Fruit fly (Drosophila melanogaster): Measurements from ENCODE around the gene B9d2.

The B9d2 gene

DNA sequence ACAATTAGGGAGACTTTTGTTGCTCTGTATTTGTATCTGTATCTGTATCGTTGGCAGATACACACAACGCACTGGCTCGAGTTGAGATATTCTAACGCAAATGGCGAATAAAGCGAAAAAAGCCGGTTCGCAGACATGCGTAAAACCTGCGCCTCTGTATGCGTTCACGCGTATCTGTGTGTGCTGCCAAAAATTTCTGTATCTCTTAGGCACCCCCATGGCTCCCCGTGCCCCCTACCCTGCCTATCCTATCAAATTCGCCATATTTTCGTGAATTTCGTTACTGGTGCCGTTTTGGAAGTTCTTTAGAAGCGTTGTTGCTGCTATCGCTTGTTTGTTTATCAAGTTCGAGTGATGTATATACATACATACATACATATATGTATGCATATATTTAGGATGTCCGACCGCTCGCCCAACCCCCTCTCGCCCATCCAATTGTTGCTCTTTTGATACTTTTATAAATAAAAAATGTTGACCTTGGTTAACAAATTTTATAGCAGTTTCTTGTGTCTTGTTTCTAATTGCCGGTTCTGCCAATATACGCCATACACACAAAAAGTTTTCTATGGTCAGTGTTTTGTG lies 44.6 kb downstream of the B9d2 start (continued):
- peak; percentile 31 for TF ChIP-seq Fer1 (GFP tag; optimal IDR thresholded peaks at IDR 0.05)
- TF ChIP-seq gcm (GFP tag; optimal IDR thresholded peaks at IDR 0.05), result no peak
- no peak for TF ChIP-seq Mad (GFP tag; optimal IDR thresholded peaks at IDR 0.05)
- no peak for TF ChIP-seq CG12299 (tag; optimal IDR thresholded peaks at IDR 0.05)
- TF ChIP-seq fu2 (GFP tag; optimal IDR thresholded peaks at IDR 0.05), result no peak
- TF ChIP-seq tna (GFP tag; IDR thresholded peaks at IDR 0.05; ENCODE audit: partially characterized antibody), result no peak
- TF ChIP-seq Atf6 (GFP tag; IDR thresholded peaks at IDR 0.05), result peak; percentile 13; the same call in 1 of the 2 replicates
- TF ChIP-seq CG7963 (GFP tag; IDR thresholded peaks at IDR 0.05; ENCODE audit: partially characterized antibody), result no peak
- TF ChIP-seq CG15514 (GFP tag; optimal IDR thresholded peaks at IDR 0.05), result peak; percentile 21
- no peak for TF ChIP-seq h (optimal IDR thresholded peaks at IDR 0.05)
- TF ChIP-seq Gsc (GFP tag; IDR thresholded peaks at IDR 0.05), result no peak
- no peak for TF ChIP-seq CG14965 (GFP tag; optimal IDR thresholded peaks at IDR 0.05; ENCODE audit: borderline replicate concordance)
- TF ChIP-seq btn (GFP tag; optimal IDR thresholded peaks at IDR 0.05), result no peak
- TF ChIP-seq ara (GFP tag; IDR thresholded peaks at IDR 0.05), result no peak
- TF ChIP-seq tll (GFP tag; optimal IDR thresholded peaks at IDR 0.05), result no peak
- TF ChIP-seq salm (tag; optimal IDR thresholded peaks at IDR 0.05), result no peak
- TF ChIP-seq HmgD (GFP tag; optimal IDR thresholded peaks at IDR 0.05), result no peak
- TF ChIP-seq CG7987 (GFP tag; optimal IDR thresholded peaks at IDR 0.05), result no peak
- no peak for TF ChIP-seq CG3995 (GFP tag; optimal IDR thresholded peaks at IDR 0.05)
- TF ChIP-seq NC2α (GFP tag; optimal IDR thresholded peaks at IDR 0.05), result no peak
- TF ChIP-seq CG6175 (GFP tag; IDR thresholded peaks at IDR 0.05), result 0 out of 3 replicates have a peak, but pooled peaks have one; percentile 34
- no peak for TF ChIP-seq Nf-YB (GFP tag; optimal IDR thresholded peaks at IDR 0.05)
- peak; percentile 59; the same call in 1 of the 2 replicates for TF ChIP-seq CG9932 (GFP tag; IDR thresholded peaks at IDR 0.05)
- peak; percentile 27 for TF ChIP-seq cg (GFP tag; optimal IDR thresholded peaks at IDR 0.05)
- TF ChIP-seq CG4328 (GFP tag; optimal IDR thresholded peaks at IDR 0.05), result no peak
- TF ChIP-seq zfh1 (GFP tag; IDR thresholded peaks at IDR 0.05), result no peak
- peak; percentile 50 for TF ChIP-seq CG18599 (GFP tag; optimal IDR thresholded peaks at IDR 0.05)
- no peak for TF ChIP-seq Drgx (GFP tag; IDR thresholded peaks at IDR 0.05)
- TF ChIP-seq corto (GFP tag; optimal IDR thresholded peaks at IDR 0.05), result no peak
- no peak for TF ChIP-seq Hr78 (GFP tag; optimal IDR thresholded peaks at IDR 0.05)
- TF ChIP-seq Gug (GFP tag; IDR thresholded peaks at IDR 0.05), result no peak
- TF ChIP-seq disco-r (GFP tag; optimal IDR thresholded peaks at IDR 0.05), result no peak
- peak; percentile 71 for TF ChIP-seq CG42726 (GFP tag; IDR thresholded peaks at IDR 0.05; ENCODE audit: partially characterized antibody)
- no peak for TF ChIP-seq odd (GFP tag; optimal IDR thresholded peaks at IDR 0.05)
- no peak for TF ChIP-seq hkb (optimal IDR thresholded peaks at IDR 0.05)
- no peak for TF ChIP-seq hkb (GFP tag; IDR thresholded peaks at IDR 0.05)
- TF ChIP-seq inv (GFP tag; IDR thresholded peaks at IDR 0.05; ENCODE audit: partially characterized antibody), result no peak; the same call in 1 of the 2 replicates
- TF ChIP-seq insv (GFP tag; optimal IDR thresholded peaks at IDR 0.05), result no peak
- TF ChIP-seq CG7928 (GFP tag; optimal IDR thresholded peaks at IDR 0.05), result no peak
- TF ChIP-seq CG3726 (GFP tag; IDR thresholded peaks at IDR 0.05), result no peak
- no peak for TF ChIP-seq HHEX (GFP tag; optimal IDR thresholded peaks at IDR 0.05)
- no peak for TF ChIP-seq CG16815 (GFP tag; optimal IDR thresholded peaks at IDR 0.05)
- no peak for TF ChIP-seq CG12104 (GFP tag; optimal IDR thresholded peaks at IDR 0.05)
- TF ChIP-seq Dbx (GFP tag; IDR thresholded peaks at IDR 0.05), result peak; percentile 50; the same call in 2 of the 3 replicates
- TF ChIP-seq CG34422 (GFP tag; IDR thresholded peaks at IDR 0.05), result peak; percentile 20; the same call in 1 of the 3 replicates
- TF ChIP-seq jing (GFP tag; optimal IDR thresholded peaks at IDR 0.05), result no peak
- no peak for TF ChIP-seq gt (GFP tag; IDR thresholded peaks at IDR 0.05)
- TF ChIP-seq CG8281 (tag; optimal IDR thresholded peaks at IDR 0.05), result no peak
- no peak for TF ChIP-seq Blimp-1 (GFP tag; optimal IDR thresholded peaks at IDR 0.05)
- TF ChIP-seq CG34224 (GFP tag; IDR thresholded peaks at IDR 0.05; ENCODE audit: partially characterized antibody), result no peak

All from whole organism, embryonic.